Worm (Caenorhabditis elegans) whole organism, young adult: Measurements from ENCODE around the gene ZC513.2.

ENCODE experiments used
- F33H1.4 ChIP-seq: fragments of 200-800 bp; sonication (Bioruptor generic); IDR thresholded peaks from 2 replicates; pipeline ENCODE4 v1.3.6; 2022; ENCODE audit warnings: missing genetic modification reagents, missing genetic modification characterization, missing compliant biosample characterization
- T07F8.4 ChIP-seq: sonication (generic microtip); optimal IDR thresholded peaks from 2 replicates; lab custom pipeline; 2016; ENCODE audit warnings: mild to moderate bottlenecking, missing genetic modification characterization, moderate library complexity, missing compliant biosample characterization
- ama-1 ChIP-seq, 3 experiments: fragments of 150-350 bp in 1 of 3; sonication (generic microtip) in 2 of 3; optimal IDR thresholded peaks; 2 replicates each; lab custom pipeline; 2014 to 2018; ENCODE audit warnings: missing biosample characterization in 2 of 3, missing genetic modification characterization in 2 of 3, missing genetic modification reagents in 2 of 3
- aptf-3 ChIP-seq: fragments of 200-800 bp; sonication (Bioruptor generic); IDR thresholded peaks from 2 replicates; pipeline ENCODE4 v1.3.6; 2022; ENCODE audit warnings: missing genetic modification characterization, missing compliant biosample characterization
- atf-7 ChIP-seq: sonication (generic microtip); optimal IDR thresholded peaks from 2 replicates; lab custom pipeline; 2017; ENCODE audit warnings: mild to moderate bottlenecking, missing genetic modification characterization, missing compliant biosample characterization
- hmg-1.2 ChIP-seq: fragments of 200-800 bp; sonication (Bioruptor generic); IDR thresholded peaks from 2 replicates; pipeline ENCODE4 v1.3.6; 2022; ENCODE audit warnings: missing genetic modification reagents, missing genetic modification characterization, missing compliant biosample characterization
- nfyb-1 ChIP-seq: fragments of 200-800 bp; sonication (Bioruptor generic); IDR thresholded peaks from 2 replicates; pipeline ENCODE4 v1.3.6; 2022; ENCODE audit warnings: missing genetic modification reagents, missing genetic modification characterization, missing compliant biosample characterization
- nhr-90 ChIP-seq: sonication (generic microtip); optimal IDR thresholded peaks from 2 replicates; lab custom pipeline; 2016; ENCODE audit warnings: missing genotype, mild to moderate bottlenecking, missing genetic modification characterization, missing compliant biosample characterization
- unc-130 ChIP-seq: sonication (generic microtip); optimal IDR thresholded peaks from 2 replicates; lab custom pipeline; 2016; ENCODE audit warnings: missing genetic modification reagents, missing genetic modification characterization, missing compliant biosample characterization
- zim-3 ChIP-seq: sonication (generic microtip); optimal IDR thresholded peaks from 2 replicates; lab custom pipeline; 2017; ENCODE audit warnings: mild to moderate bottlenecking, missing genetic modification characterization, moderate library complexity, missing compliant biosample characterization
- ztf-22 ChIP-seq: fragments of 200-800 bp; sonication (Bioruptor generic); optimal IDR thresholded peaks from 2 replicates; lab custom pipeline; 2018; ENCODE audit warnings: mild to moderate bottlenecking, missing genetic modification characterization, moderate library complexity, missing compliant biosample characterization
- ztf-25 ChIP-seq: fragments of 200-800 bp; sonication (Bioruptor generic); IDR thresholded peaks from 2 replicates; pipeline ENCODE4 v1.3.6; 2022; ENCODE audit warnings: missing genetic modification reagents, missing genetic modification characterization, missing compliant biosample characterization

DNA sequence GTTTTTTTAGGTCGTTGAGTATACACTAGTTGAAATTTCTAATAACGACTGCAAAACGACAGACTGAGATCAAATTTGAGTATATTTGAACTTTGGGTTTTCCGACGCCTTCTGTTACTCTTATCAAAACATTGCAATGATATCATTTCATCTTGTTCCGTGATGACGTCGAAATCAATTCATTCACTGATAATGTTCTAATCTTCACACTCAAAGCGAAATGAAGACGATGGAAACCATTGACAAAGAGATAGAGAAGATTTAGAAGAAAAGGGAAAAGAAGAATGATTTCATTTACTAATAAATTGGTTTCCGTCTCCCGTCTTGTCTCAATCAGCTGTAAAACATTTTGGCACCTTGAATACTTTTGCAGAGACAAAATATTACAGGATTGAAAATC is 18.9 kb downstream of the ZC513.2 start:
- TF ChIP-seq zim-3 (tag; lab: Kevin White, UChicago) (no peak), ztf-25 (GFP tag; lab: Robert Waterston, UW) (no peak), ama-1 (optimal IDR thresholded peaks at IDR 0.05; lab: Kevin White, UChicago) (no peak), ama-1 (GFP tag; optimal IDR thresholded peaks at IDR 0.05; lab: Kevin White, UChicago) (no peak), hmg-1.2 (GFP tag; lab: Robert Waterston, UW) (no peak), nfyb-1 (GFP tag; lab: Robert Waterston, UW) (no peak), atf-7 (tag; lab: Kevin White, UChicago) (no peak), nhr-90 (tag; lab: Kevin White, UChicago) (no peak), unc-130 (GFP tag; lab: Kevin White, UChicago) (no peak), ztf-22 (no peak), T07F8.4 (tag; lab: Kevin White, UChicago) (no peak), aptf-3 (GFP tag; lab: Robert Waterston, UW) (no peak), F33H1.4 (no peak)
